Fruit fly (Drosophila melanogaster) whole organism, embryonic: Measurements from ENCODE around the gene CG42246.

ENCODE experiments used
- CG10959 ChIP-seq: fragments of 200-800 bp; sonication (Bioruptor generic); IDR thresholded peaks from 2 replicates; pipeline ENCODE4 v1.3.6; 2022; ENCODE audit warnings: missing biosample characterization, missing genetic modification characterization
- CHES-1-like ChIP-seq: fragments of 200-800 bp; sonication (Bioruptor generic); optimal IDR thresholded peaks from 2 replicates; lab custom pipeline; 2016; ENCODE audit warnings: missing biosample characterization, missing genetic modification characterization
- Dip3 ChIP-seq: fragments of 200-800 bp; sonication (Bioruptor generic); optimal IDR thresholded peaks from 3 replicates; lab custom pipeline; 2016; ENCODE audit warnings: missing biosample characterization, missing genetic modification characterization
- Hr78 ChIP-seq, 2 experiments: fragments of 200-800 bp in 1 of 2; fragments of >200 bp in 1 of 2; sonication (Bioruptor generic) in 1 of 2; optimal IDR thresholded peaks; 2 replicates each; lab custom pipeline; 2017 to 2019; ENCODE audit warnings: missing biosample characterization in 2 of 2, missing genetic modification characterization in 2 of 2, mild to moderate bottlenecking in 1 of 2, moderate library complexity in 1 of 2
- ap ChIP-seq: fragments of 200-800 bp; sonication (Bioruptor generic); IDR thresholded peaks from 2 replicates; pipeline ENCODE4 v1.3.6; 2022; ENCODE audit warnings: missing biosample characterization, missing genetic modification characterization
- tgo ChIP-seq: fragments of 200-800 bp; sonication (Bioruptor generic); IDR thresholded peaks from 3 replicates; pipeline ENCODE4 v1.3.6; 2022; ENCODE audit warnings: missing biosample characterization, missing genetic modification characterization

dm6 chrX:7425643-7426042, 13.9 kb upstream of the CG42246 start, which contains the start of gene CG32726:
- TF ChIP-seq tgo (GFP tag; lab: Robert Waterston, UW) (no peak), CHES-1-like (GFP tag; lab: Kevin White, UChicago) (no peak), ap (GFP tag; lab: Robert Waterston, UW) (no peak), CG10959 (GFP tag; lab: Robert Waterston, UW) (no peak), Hr78 (GFP tag; optimal IDR thresholded peaks at IDR 0.05; lab: Kevin White, UChicago) (no peak), Dip3 (GFP tag; lab: Kevin White, UChicago) (no peak)
